Worm (Caenorhabditis elegans): ENCODE measurements around the gene nhr-221.

DNA sequence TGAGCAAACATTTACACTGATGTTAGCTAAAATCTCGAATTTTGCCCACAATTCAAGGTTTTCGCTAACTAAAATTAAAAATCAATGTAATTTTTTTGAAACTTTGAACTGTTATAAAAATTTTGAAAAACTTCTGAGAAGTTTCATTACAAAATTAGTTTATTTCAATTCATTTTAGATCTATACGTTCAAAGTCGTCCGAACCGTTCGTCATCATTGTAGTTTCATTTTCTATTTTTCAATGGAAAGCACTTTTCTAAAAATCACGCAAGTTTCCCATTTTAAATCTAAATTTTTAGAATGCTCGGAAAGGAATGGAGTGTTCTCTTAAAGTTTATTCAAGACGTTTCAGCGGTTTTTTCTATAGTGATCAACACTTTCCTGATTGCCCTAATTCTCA, 25.3 kb downstream of the nhr-221 start, which contains the start of gene str-228:
- TF ChIP-seq snpc-4 (GFP tag; optimal IDR thresholded peaks at IDR 0.05) (no peak), snpc-4 (tag; optimal IDR thresholded peaks at IDR 0.05) (no peak), let-526 (GFP tag; IDR thresholded peaks at IDR 0.05) (no peak), ekl-4 (GFP tag; IDR thresholded peaks at IDR 0.05) (no peak), ceh-91 (GFP tag; IDR thresholded peaks at IDR 0.05) (no peak), ets-4 (GFP tag; optimal IDR thresholded peaks at IDR 0.05) (no peak), ztf-3 (GFP tag; optimal IDR thresholded peaks at IDR 0.05) (no peak)

Data from whole organism, young adult.